Fruit fly (Drosophila melanogaster) whole organism, embryonic: Measurements from ENCODE around the gene RpS17.

Experiments used
- Atf6 ChIP-seq: fragments of 200-800 bp; sonication (Bioruptor generic); IDR thresholded peaks from 2 replicates; pipeline ENCODE4 v1.3.6; 2022; ENCODE audit warnings: missing biosample characterization, missing genetic modification characterization
- Bgb ChIP-seq: fragments of 200-800 bp; sonication (Bioruptor generic); IDR thresholded peaks from 2 replicates; pipeline ENCODE4 v1.3.6; 2022; ENCODE audit warnings: missing biosample characterization, missing genetic modification characterization; ENCODE audit not compliant: partially characterized antibody
- CG10147 ChIP-seq: fragments of 200-800 bp; sonication (Bioruptor generic); optimal IDR thresholded peaks from 2 replicates; lab custom pipeline; 2019; ENCODE audit warnings: missing biosample characterization, mild to moderate bottlenecking, missing genetic modification characterization, moderate library complexity
- CG10431 ChIP-seq: fragments of 200-800 bp; sonication (Bioruptor generic); optimal IDR thresholded peaks from 3 replicates; lab custom pipeline; 2018; ENCODE audit warnings: missing biosample characterization, mild to moderate bottlenecking, missing genetic modification characterization
- CG10543 ChIP-seq: fragments of 200-800 bp; sonication (Bioruptor generic); optimal IDR thresholded peaks from 3 replicates; lab custom pipeline; 2017; ENCODE audit warnings: missing biosample characterization, mild to moderate bottlenecking, missing genetic modification characterization, moderate library complexity
- CG1233 ChIP-seq: fragments of 200-800 bp; sonication (Bioruptor generic); optimal IDR thresholded peaks from 4 replicates; lab custom pipeline; 2018; ENCODE audit warnings: missing biosample characterization, mild to moderate bottlenecking, missing genetic modification characterization
- CG12744 ChIP-seq: fragments of 200-800 bp; sonication (Bioruptor generic); optimal IDR thresholded peaks from 2 replicates; lab custom pipeline; 2016; ENCODE audit warnings: missing biosample characterization, missing genetic modification characterization
- CG14667 ChIP-seq: fragments of 200-800 bp; sonication (Bioruptor generic); IDR thresholded peaks from 2 replicates; pipeline ENCODE4 v1.3.6; 2022; ENCODE audit warnings: missing biosample characterization, missing genetic modification characterization
- CG15479 ChIP-seq: fragments of 200-800 bp; sonication (Bioruptor generic); optimal IDR thresholded peaks from 3 replicates; lab custom pipeline; 2019; ENCODE audit warnings: missing biosample characterization, mild to moderate bottlenecking, missing genetic modification characterization, moderate library complexity
- CG1602 ChIP-seq: fragments of 200-800 bp; sonication (Bioruptor generic); optimal IDR thresholded peaks from 3 replicates; lab custom pipeline; 2016; ENCODE audit warnings: missing biosample characterization, missing genetic modification characterization
- CG16815 ChIP-seq: fragments of 200-800 bp; sonication (Bioruptor generic); optimal IDR thresholded peaks from 3 replicates; lab custom pipeline; 2017; ENCODE audit warnings: missing biosample characterization, mild to moderate bottlenecking, missing genetic modification characterization
- CG17568 ChIP-seq: fragments of 200-800 bp; sonication (Bioruptor generic); optimal IDR thresholded peaks from 2 replicates; lab custom pipeline; 2018; ENCODE audit warnings: missing biosample characterization, mild to moderate bottlenecking, missing genetic modification characterization, moderate library complexity
- CG18619 ChIP-seq: fragments of 200-800 bp; sonication (Bioruptor generic); optimal IDR thresholded peaks from 3 replicates; lab custom pipeline; 2017; ENCODE audit warnings: missing biosample characterization, mild to moderate bottlenecking, missing genetic modification characterization
- CG2120 ChIP-seq: fragments of 200-800 bp; sonication (Bioruptor generic); optimal IDR thresholded peaks from 3 replicates; lab custom pipeline; 2016; ENCODE audit warnings: missing biosample characterization, missing genetic modification characterization
- CG3281 ChIP-seq: fragments of 200-800 bp; sonication (Bioruptor generic); optimal IDR thresholded peaks from 3 replicates; lab custom pipeline; 2017; ENCODE audit warnings: missing biosample characterization, mild to moderate bottlenecking, missing genetic modification characterization
- CG3407 ChIP-seq: fragments of 200-800 bp; sonication (Bioruptor generic); optimal IDR thresholded peaks from 2 replicates; lab custom pipeline; 2018; ENCODE audit warnings: missing biosample characterization, mild to moderate bottlenecking, missing genetic modification characterization
- CG4404 ChIP-seq: fragments of 200-800 bp; sonication (Bioruptor generic); IDR thresholded peaks from 2 replicates; pipeline ENCODE4 v1.3.6; 2022; ENCODE audit warnings: missing biosample characterization, missing genetic modification characterization
- CG4730 ChIP-seq: fragments of 200-800 bp; sonication (Bioruptor generic); IDR thresholded peaks from 2 replicates; pipeline ENCODE4 v1.3.6; 2022; ENCODE audit warnings: missing biosample characterization, missing genetic modification characterization
- CG5953 ChIP-seq: fragments of 200-800 bp; sonication (Bioruptor generic); IDR thresholded peaks from 2 replicates; pipeline ENCODE4 v1.3.6; 2022; ENCODE audit warnings: missing biosample characterization, missing genetic modification characterization
- CG6175 ChIP-seq: fragments of 200-800 bp; sonication (Bioruptor generic); IDR thresholded peaks from 3 replicates; pipeline ENCODE4 v1.3.6; 2022; ENCODE audit warnings: missing biosample characterization, missing genetic modification characterization
- CG6765 ChIP-seq: fragments of 200-800 bp; sonication (Bioruptor generic); optimal IDR thresholded peaks from 3 replicates; lab custom pipeline; 2017; ENCODE audit warnings: missing biosample characterization, mild to moderate bottlenecking, missing genetic modification characterization
- CG7987 ChIP-seq: fragments of 200-800 bp; sonication (Bioruptor generic); optimal IDR thresholded peaks from 2 replicates; lab custom pipeline; 2018; ENCODE audit warnings: missing biosample characterization, mild to moderate bottlenecking, missing genetic modification characterization, moderate library complexity
- CG8281 ChIP-seq: fragments of 200-800 bp; sonication (Bioruptor generic); optimal IDR thresholded peaks from 2 replicates; lab custom pipeline; 2018; ENCODE audit warnings: missing biosample characterization, mild to moderate bottlenecking, missing genetic modification characterization, moderate library complexity
- CG8388 ChIP-seq: fragments of 200-800 bp; sonication (Bioruptor generic); optimal IDR thresholded peaks from 2 replicates; lab custom pipeline; 2019; ENCODE audit warnings: missing biosample characterization, mild to moderate bottlenecking, missing genetic modification characterization, moderate library complexity
- CG9817 ChIP-seq: fragments of 200-800 bp; sonication (Bioruptor generic); optimal IDR thresholded peaks from 2 replicates; lab custom pipeline; 2018; ENCODE audit warnings: missing biosample characterization, mild to moderate bottlenecking, missing genetic modification characterization, moderate library complexity
- CHES-1-like ChIP-seq: fragments of 200-800 bp; sonication (Bioruptor generic); optimal IDR thresholded peaks from 2 replicates; lab custom pipeline; 2016; ENCODE audit warnings: missing biosample characterization, missing genetic modification characterization
- Camta ChIP-seq: fragments of 200-800 bp; sonication (Bioruptor generic); optimal IDR thresholded peaks from 2 replicates; lab custom pipeline; 2016; ENCODE audit warnings: missing biosample characterization, missing genetic modification characterization
- D19B ChIP-seq: fragments of 200-800 bp; sonication (Bioruptor generic); optimal IDR thresholded peaks from 2 replicates; lab custom pipeline; 2017; ENCODE audit warnings: missing biosample characterization, mild to moderate bottlenecking, missing genetic modification characterization
- Dip3 ChIP-seq: fragments of 200-800 bp; sonication (Bioruptor generic); optimal IDR thresholded peaks from 3 replicates; lab custom pipeline; 2016; ENCODE audit warnings: missing biosample characterization, missing genetic modification characterization
- ERR ChIP-seq: fragments of 200-800 bp; sonication (Bioruptor generic); optimal IDR thresholded peaks from 2 replicates; lab custom pipeline; 2016; ENCODE audit warnings: missing biosample characterization, missing genetic modification characterization
- Ets97D ChIP-seq: fragments of 200-800 bp; sonication (Bioruptor generic); optimal IDR thresholded peaks from 3 replicates; lab custom pipeline; 2016; ENCODE audit warnings: missing biosample characterization, missing genetic modification characterization
- H15 ChIP-seq: fragments of 200-800 bp; sonication (Bioruptor generic); IDR thresholded peaks from 3 replicates; pipeline ENCODE4 v1.3.6; 2022; ENCODE audit warnings: missing biosample characterization, missing genetic modification characterization
- Hr39 ChIP-seq: fragments of >200 bp; optimal IDR thresholded peaks from 2 replicates; lab custom pipeline; 2017
- Mad ChIP-seq: fragments of 200-800 bp; sonication (Bioruptor generic); optimal IDR thresholded peaks from 2 replicates; lab custom pipeline; 2016; ENCODE audit warnings: missing biosample characterization, missing genetic modification characterization
- Sry-β ChIP-seq: fragments of 200-800 bp; sonication (Bioruptor generic); optimal IDR thresholded peaks from 2 replicates; lab custom pipeline; 2018; ENCODE audit warnings: missing biosample characterization, mild to moderate bottlenecking, missing genetic modification characterization, moderate library complexity
- Taf1 ChIP-seq: fragments of 200-800 bp; sonication (Bioruptor generic); IDR thresholded peaks from 2 replicates; pipeline ENCODE4 v1.3.6; 2022; ENCODE audit warnings: missing biosample characterization, missing genetic modification characterization
- ac ChIP-seq: fragments of 200-800 bp; sonication (Bioruptor generic); optimal IDR thresholded peaks from 3 replicates; lab custom pipeline; 2017; ENCODE audit warnings: missing biosample characterization, mild to moderate bottlenecking, missing genetic modification characterization
- da ChIP-seq: fragments of 200-800 bp; sonication (Bioruptor generic); optimal IDR thresholded peaks from 2 replicates; lab custom pipeline; 2016; ENCODE audit warnings: missing biosample characterization, missing genetic modification characterization
- emc ChIP-seq: fragments of 200-800 bp; sonication (Bioruptor generic); optimal IDR thresholded peaks from 2 replicates; lab custom pipeline; 2016; ENCODE audit warnings: missing biosample characterization, missing genetic modification characterization
- eyg ChIP-seq: fragments of 200-800 bp; sonication (Bioruptor generic); optimal IDR thresholded peaks from 3 replicates; lab custom pipeline; 2016; ENCODE audit warnings: missing biosample characterization, missing genetic modification characterization
- gsb-n ChIP-seq: fragments of 200-800 bp; sonication (Bioruptor generic); optimal IDR thresholded peaks from 3 replicates; lab custom pipeline; 2018; ENCODE audit warnings: missing biosample characterization, mild to moderate bottlenecking, missing genetic modification characterization
- her ChIP-seq: fragments of 200-800 bp; sonication (Bioruptor generic); optimal IDR thresholded peaks from 2 replicates; lab custom pipeline; 2016; ENCODE audit warnings: missing biosample characterization, missing genetic modification characterization
- hth ChIP-seq: fragments of >200 bp; optimal IDR thresholded peaks from 2 replicates; lab custom pipeline; 2017; ENCODE audit warnings: inconsistent platforms
- mld ChIP-seq: fragments of 200-800 bp; sonication (Bioruptor generic); IDR thresholded peaks from 3 replicates; pipeline ENCODE4 v1.3.6; 2022; ENCODE audit warnings: missing biosample characterization, missing genetic modification characterization; ENCODE audit not compliant: partially characterized antibody
- sens ChIP-seq: fragments of 200-800 bp; sonication (Bioruptor generic); peaks from one replicate; lab custom pipeline; 2016; ENCODE audit warnings: missing biosample characterization, missing genetic modification characterization
- tio ChIP-seq: fragments of 200-800 bp; sonication (Bioruptor generic); optimal IDR thresholded peaks from 2 replicates; lab custom pipeline; 2017; ENCODE audit warnings: missing biosample characterization, missing genetic modification characterization, inconsistent platforms
- toy ChIP-seq: fragments of 200-800 bp; sonication (Bioruptor generic); IDR thresholded peaks from 2 replicates; pipeline ENCODE4 v1.3.6; 2022; ENCODE audit warnings: missing biosample characterization, missing genetic modification characterization
- usp ChIP-seq: fragments of >200 bp; optimal IDR thresholded peaks from 2 replicates; lab custom pipeline; 2017; ENCODE audit warnings: missing biosample characterization, missing genetic modification characterization
- wek ChIP-seq: fragments of 200-800 bp; sonication (Bioruptor generic); optimal IDR thresholded peaks from 3 replicates; lab custom pipeline; 2018; ENCODE audit warnings: missing biosample characterization, mild to moderate bottlenecking, missing genetic modification characterization, moderate library complexity
- zen ChIP-seq: fragments of 200-800 bp; sonication (Bioruptor generic); optimal IDR thresholded peaks from 3 replicates; lab custom pipeline; 2018; ENCODE audit warnings: missing biosample characterization, mild to moderate bottlenecking, missing genetic modification characterization, moderate library complexity

Gene RpS17

DNA sequence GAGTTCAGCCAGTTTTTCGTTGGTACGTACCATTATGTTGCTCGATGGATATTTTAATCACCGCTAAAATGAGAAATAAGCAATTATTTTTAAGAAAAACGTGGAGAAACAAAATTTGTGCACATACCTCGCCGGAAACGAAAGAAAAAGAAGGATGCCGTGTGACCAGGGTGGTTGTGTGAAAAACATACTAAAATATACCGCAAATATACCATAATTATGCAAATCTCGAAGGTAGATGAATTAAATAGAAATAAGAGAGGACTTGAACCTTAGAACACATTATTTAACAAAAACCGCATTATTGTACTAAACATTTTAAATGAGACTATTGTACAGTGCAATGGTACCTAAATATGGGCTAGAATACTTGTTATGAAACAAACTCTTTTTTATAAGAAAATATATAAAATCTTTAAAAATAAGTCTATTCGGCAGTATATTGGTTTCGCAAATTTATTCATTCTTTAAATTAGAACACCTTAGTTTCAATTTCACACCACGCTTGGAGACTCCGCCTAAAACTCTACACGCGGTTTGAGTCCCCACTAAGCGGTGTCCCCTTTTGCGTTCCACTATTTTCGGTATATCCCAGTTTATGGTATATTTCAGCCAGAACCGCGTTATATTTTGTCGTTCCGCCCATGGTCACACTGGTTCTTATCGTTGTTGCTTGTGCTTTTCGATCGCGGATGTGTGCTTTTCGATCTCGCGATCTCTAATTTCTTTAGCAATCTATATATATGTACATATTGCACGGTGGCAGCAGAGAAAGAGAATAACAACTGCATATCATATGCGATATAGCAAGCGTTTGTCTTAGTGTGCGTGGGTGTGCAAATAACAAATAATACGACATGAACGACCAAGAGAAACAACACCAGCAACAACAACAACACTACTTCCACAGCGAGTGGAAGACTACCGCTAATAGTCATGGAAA is at the start of gene RpS17, which contains the start of gene MTF-1 (continued):
- TF ChIP-seq Sry-β (GFP tag; lab: Kevin White, UChicago): no peak
- no peak for TF ChIP-seq CG4730
- no peak for TF ChIP-seq ERR
- peak; percentile 22 for TF ChIP-seq CG10543 (GFP tag; lab: Kevin White, UChicago)
- TF ChIP-seq toy: no peak
- no peak for TF ChIP-seq eyg
- TF ChIP-seq Taf1 (GFP tag; lab: Robert Waterston, UW): no peak
- TF ChIP-seq usp: no peak
- peak; percentile 52 for TF ChIP-seq CG18619 (GFP tag; lab: Kevin White, UChicago)
- TF ChIP-seq CG3407 (GFP tag; lab: Kevin White, UChicago): peak; percentile 30
- TF ChIP-seq wek (GFP tag; lab: Kevin White, UChicago): peak; percentile 98
- TF ChIP-seq CG12744 (GFP tag; lab: Kevin White, UChicago): no peak
- TF ChIP-seq CG7987 (GFP tag; lab: Kevin White, UChicago): peak; percentile 64
- TF ChIP-seq CG10431 (GFP tag; lab: Kevin White, UChicago): peak; percentile 59
- TF ChIP-seq H15 (GFP tag; lab: Robert Waterston, UW): peak; percentile 44; the same call in 2 of the 3 replicates
- TF ChIP-seq CG6765: peak; percentile 73
- TF ChIP-seq CG1233 (GFP tag; lab: Kevin White, UChicago): peak; percentile 31
- TF ChIP-seq Atf6: no peak
- peak; percentile 15 for TF ChIP-seq CG2120 (GFP tag; lab: Kevin White, UChicago)
- TF ChIP-seq Mad (GFP tag; lab: Kevin White, UChicago): peak; percentile 10
- TF ChIP-seq CG17568: peak; percentile 78
- TF ChIP-seq Bgb: no peak
- TF ChIP-seq CG8388 (GFP tag; lab: Kevin White, UChicago): peak; percentile 35
- TF ChIP-seq D19B (GFP tag; lab: Kevin White, UChicago): no peak
- no peak for TF ChIP-seq CG10147 (GFP tag; lab: Kevin White, UChicago)
- TF ChIP-seq tio: peak; percentile 47
- TF ChIP-seq emc (GFP tag; lab: Kevin White, UChicago): no peak
- TF ChIP-seq mld (GFP tag; lab: Robert Waterston, UW): no peak
- no peak for TF ChIP-seq zen
- peak; percentile 57 for TF ChIP-seq Camta (GFP tag; lab: Kevin White, UChicago)
- peak; percentile 43 for TF ChIP-seq CHES-1-like (GFP tag; lab: Kevin White, UChicago)
- TF ChIP-seq Hr39 (lab: Kevin White, UChicago): no peak
- no peak for TF ChIP-seq her (GFP tag; lab: Kevin White, UChicago)
- TF ChIP-seq CG15479 (GFP tag; lab: Kevin White, UChicago): no peak
- TF ChIP-seq CG6175 (GFP tag; lab: Robert Waterston, UW): no peak
- peak; percentile 67 for TF ChIP-seq CG3281 (GFP tag; lab: Kevin White, UChicago)
- TF ChIP-seq CG14667 (GFP tag; lab: Robert Waterston, UW): no peak
- TF ChIP-seq CG9817 (tag; lab: Kevin White, UChicago): no peak
- TF ChIP-seq CG1602 (GFP tag; lab: Kevin White, UChicago): no peak
- TF ChIP-seq ac (GFP tag; lab: Kevin White, UChicago): peak; percentile 40
- TF ChIP-seq Ets97D: peak; percentile 98
- TF ChIP-seq sens: peak; percentile 88
- TF ChIP-seq CG4404: no peak
- TF ChIP-seq da (GFP tag; lab: Kevin White, UChicago): no peak
- TF ChIP-seq CG5953 (GFP tag; lab: Robert Waterston, UW): no peak; the same call in 1 of the 2 replicates
- TF ChIP-seq CG8281 (tag; lab: Kevin White, UChicago): no peak
- no peak for TF ChIP-seq CG16815
- TF ChIP-seq gsb-n: peak; percentile 38
- no peak for TF ChIP-seq hth (lab: Kevin White, UChicago)
- peak; percentile 17 for TF ChIP-seq Dip3 (GFP tag; lab: Kevin White, UChicago)
